Worm (Caenorhabditis elegans) whole organism, L3 larva: ENCODE data around the gene ints-6.

Experiments
- egl-27 ChIP-seq: sonication (generic microtip); optimal IDR thresholded peaks from 4 replicates; lab custom pipeline; 2017; ENCODE audit warnings: missing biosample characterization, missing genetic modification reagents, missing genetic modification characterization
- egl-5 ChIP-seq: fragments of 150-350 bp; optimal IDR thresholded peaks from 2 replicates; lab custom pipeline; 2017; ENCODE audit warnings: missing biosample characterization, missing genetic modification reagents, missing genetic modification characterization, inconsistent platforms
- elt-3 ChIP-seq, 3 experiments: fragments of 150-350 bp in 1 of 3; sonication (generic microtip) in 2 of 3; optimal IDR thresholded peaks; 2 replicates in 2 of 3; 4 replicates in 1 of 3; lab custom pipeline; 2014 to 2017; ENCODE audit warnings: missing biosample characterization in 3 of 3, missing genetic modification characterization in 3 of 3
- fos-1 ChIP-seq: fragments of 150-350 bp; optimal IDR thresholded peaks from 2 replicates; lab custom pipeline; 2014; ENCODE audit warnings: missing biosample characterization, missing genetic modification characterization
- nhr-11 ChIP-seq: fragments of 150-350 bp; optimal IDR thresholded peaks from 2 replicates; lab custom pipeline; 2014; ENCODE audit warnings: missing biosample characterization, missing genetic modification characterization
- nhr-12 ChIP-seq: fragments of 150-350 bp; optimal IDR thresholded peaks from 2 replicates; lab custom pipeline; 2014; ENCODE audit warnings: missing biosample characterization, missing genetic modification characterization
- nhr-76 ChIP-seq: fragments of 150-350 bp; sonication (generic microtip); optimal IDR thresholded peaks from 5 replicates; lab custom pipeline; 2014; ENCODE audit warnings: missing biosample characterization, missing genetic modification characterization
- skn-1 ChIP-seq: fragments of 150-350 bp; optimal IDR thresholded peaks from 2 replicates; lab custom pipeline; 2014; ENCODE audit warnings: missing biosample characterization, missing genetic modification characterization
- unc-39 ChIP-seq: sonication (generic microtip); optimal IDR thresholded peaks from 4 replicates; lab custom pipeline; 2017; ENCODE audit warnings: missing biosample characterization, missing genetic modification characterization
- unc-62 ChIP-seq: fragments of 150-350 bp; sonication (generic microtip); optimal IDR thresholded peaks from 4 replicates; lab custom pipeline; 2014; ENCODE audit warnings: missing biosample characterization, missing genetic modification reagents, missing genetic modification characterization
- zag-1 ChIP-seq: fragments of 150-350 bp; optimal IDR thresholded peaks from 2 replicates; lab custom pipeline; 2014; ENCODE audit warnings: missing biosample characterization, missing genetic modification characterization

- TF ChIP-seq nhr-76 (tag; lab: Kevin White, UChicago) (no peak), unc-39 (no peak), skn-1 (tag; lab: Kevin White, UChicago) (no peak), fos-1 (tag; lab: Kevin White, UChicago) (no peak), nhr-11 (tag; lab: Kevin White, UChicago) (no peak), elt-3 (tag; optimal IDR thresholded peaks at IDR 0.05; lab: Kevin White, UChicago) (no peak), zag-1 (no peak), egl-27 (tag; lab: Kevin White, UChicago) (no peak), unc-62 (GFP tag; lab: Kevin White, UChicago) (no peak), egl-5 (no peak), nhr-12 (tag; lab: Kevin White, UChicago) (no peak)
These were observed 45.8 kb downstream of the ints-6 start for ce11 chrIV:8737354-8737753.
